Worm (Caenorhabditis elegans): ENCODE data around the gene hmg-1.2.

- TF ChIP-seq alr-1 (tag; optimal IDR thresholded peaks at IDR 0.05): no peak
- TF ChIP-seq sma-3 (GFP tag; optimal IDR thresholded peaks at IDR 0.05): no peak
- no peak for TF ChIP-seq ceh-82 (tag; optimal IDR thresholded peaks at IDR 0.05)
- no peak for TF ChIP-seq zag-1 (tag; optimal IDR thresholded peaks at IDR 0.05)
Measured at ce11 chrIII:6270277-6270676, 9.9 kb upstream of the hmg-1.2 start, which contains the start of gene srg-3.

Data from whole organism, L2 larva.